Worm (Caenorhabditis elegans): ENCODE measurements around the gene F57B9.3.

The F57B9.3 gene

ce11 chrIII:6958674-6959241 lies 19.1 kb downstream of the F57B9.3 start (continued):
- TF ChIP-seq Y48G9A.11 (GFP tag; IDR thresholded peaks at IDR 0.05): 0 out of 2 replicates have a peak, but pooled peaks have one; percentile 39
- TF ChIP-seq ZK337.2 (GFP tag; IDR thresholded peaks at IDR 0.05): no peak
- no peak for TF ChIP-seq nhr-42 (GFP tag; IDR thresholded peaks at IDR 0.05)
- no peak for TF ChIP-seq nhr-111 (GFP tag; optimal IDR thresholded peaks at IDR 0.05)
- no peak for TF ChIP-seq aly-2 (tag; optimal IDR thresholded peaks at IDR 0.05)
- TF ChIP-seq nhr-25 (tag; optimal IDR thresholded peaks at IDR 0.05; ENCODE audit: borderline replicate concordance, insufficient read depth): no peak
- no peak for TF ChIP-seq nhr-76 (tag; optimal IDR thresholded peaks at IDR 0.05)
- no peak for TF ChIP-seq cey-2 (tag; optimal IDR thresholded peaks at IDR 0.05; ENCODE audit: borderline replicate concordance, insufficient read depth)
- TF ChIP-seq jun-1 (tag; optimal IDR thresholded peaks at IDR 0.05): no peak
- peak; percentile 53; the same call in 1 of the 2 replicates for TF ChIP-seq pha-4 (GFP tag; IDR thresholded peaks at IDR 0.05)
- TF ChIP-seq pha-4 (tag; optimal IDR thresholded peaks at IDR 0.05): no peak
- no peak for TF ChIP-seq gei-8 (GFP tag; optimal IDR thresholded peaks at IDR 0.05)
- TF ChIP-seq sdz-12 (GFP tag; optimal IDR thresholded peaks at IDR 0.05): no peak
- no peak for TF ChIP-seq dve-1 (tag; optimal IDR thresholded peaks at IDR 0.05; ENCODE audit: insufficient read depth)
- no peak for TF ChIP-seq T20F7.1 (GFP tag; optimal IDR thresholded peaks at IDR 0.05)
- peak; percentile 37 for TF ChIP-seq mep-1 (tag; optimal IDR thresholded peaks at IDR 0.05)
- TF ChIP-seq mes-2 (tag; optimal IDR thresholded peaks at IDR 0.05; ENCODE audit: poor library complexity, severe bottlenecking): no peak
- TF ChIP-seq ceh-32 (tag; optimal IDR thresholded peaks at IDR 0.05; ENCODE audit: poor library complexity): no peak
- no peak for TF ChIP-seq nhr-11 (tag; optimal IDR thresholded peaks at IDR 0.05)
- no peak for TF ChIP-seq lin-1 (GFP tag; IDR thresholded peaks at IDR 0.05)
- TF ChIP-seq arid-1 (GFP tag; conservative IDR thresholded peaks at IDR 0.05): peak; percentile 37; the same call in 1 of the 2 replicates
- no peak for TF ChIP-seq zfp-3 (GFP tag; conservative IDR thresholded peaks at IDR 0.05)
- TF ChIP-seq F49E8.2 (tag; optimal IDR thresholded peaks at IDR 0.05; ENCODE audit: borderline replicate concordance): peak; percentile 43
- TF ChIP-seq ces-1 (GFP tag; optimal IDR thresholded peaks at IDR 0.05): no peak
- peak; percentile 3 for TF ChIP-seq lin-13 (GFP tag; optimal IDR thresholded peaks at IDR 0.05)
- TF ChIP-seq zag-1 (tag; optimal IDR thresholded peaks at IDR 0.05): no peak
- TF ChIP-seq dmd-6 (GFP tag; IDR thresholded peaks at IDR 0.05): no peak
- no peak for TF ChIP-seq hmg-1.1 (GFP tag; IDR thresholded peaks at IDR 0.05)
- TF ChIP-seq lim-7 (GFP tag; IDR thresholded peaks at IDR 0.05): no peak
- no peak for TF ChIP-seq fos-1 (tag; optimal IDR thresholded peaks at IDR 0.05)
- no peak for TF ChIP-seq nhr-237 (tag; optimal IDR thresholded peaks at IDR 0.05)

DNA sequence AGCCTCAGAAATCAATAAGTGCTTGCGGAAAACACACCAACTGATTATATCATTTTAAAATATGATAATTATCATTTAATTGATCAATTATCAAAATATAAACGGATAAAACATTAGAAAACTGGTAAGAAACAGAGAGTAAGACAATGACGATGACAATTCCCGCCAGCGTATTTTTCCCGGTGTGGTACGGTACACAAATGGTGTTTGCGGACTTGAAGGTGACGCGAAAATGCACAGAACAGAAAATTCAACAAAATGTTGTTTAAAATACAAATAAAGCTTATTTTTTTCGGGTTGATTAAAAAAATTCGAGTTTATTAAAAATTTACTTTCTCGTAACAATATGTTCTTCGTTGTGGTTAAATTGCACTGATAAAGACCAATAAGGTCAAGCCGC lies 21.5 kb downstream of the F57B9.3 start:
- TF ChIP-seq tag-97 (GFP tag; IDR thresholded peaks at IDR 0.05): no peak
- TF ChIP-seq tra-1 (GFP tag; IDR thresholded peaks at IDR 0.05): no peak
- TF ChIP-seq mxl-3 (GFP tag; optimal IDR thresholded peaks at IDR 0.05): no peak
- no peak for TF ChIP-seq nhr-11 (tag; optimal IDR thresholded peaks at IDR 0.05)
- peak; percentile 63; the same call in 1 of the 2 replicates for TF ChIP-seq Y48G9A.11 (GFP tag; IDR thresholded peaks at IDR 0.05)
- TF ChIP-seq vab-7 (GFP tag; IDR thresholded peaks at IDR 0.05): no peak
- no peak for TF ChIP-seq nhr-6 (tag; optimal IDR thresholded peaks at IDR 0.05)
- TF ChIP-seq F37D6.2 (tag; optimal IDR thresholded peaks at IDR 0.05): no peak
- TF ChIP-seq nhr-28 (tag; optimal IDR thresholded peaks at IDR 0.05): no peak
- peak; percentile 57 to 98 for TF ChIP-seq lsy-2 (tag; optimal IDR thresholded peaks at IDR 0.05)
- no peak for TF ChIP-seq ztf-11 (tag; optimal IDR thresholded peaks at IDR 0.05)
- TF ChIP-seq zip-11 (GFP tag; IDR thresholded peaks at IDR 0.05): no peak
- no peak for TF ChIP-seq ceh-44 (GFP tag; IDR thresholded peaks at IDR 0.05)
- peak; percentile 56 for TF ChIP-seq lin-38 (GFP tag; IDR thresholded peaks at IDR 0.05)
- no peak for TF ChIP-seq sdz-12 (GFP tag; optimal IDR thresholded peaks at IDR 0.05)
- TF ChIP-seq ZK546.5 (tag; optimal IDR thresholded peaks at IDR 0.05): no peak
- no peak for TF ChIP-seq daf-12 (tag; optimal IDR thresholded peaks at IDR 0.05)
- TF ChIP-seq ceh-20 (GFP tag; IDR thresholded peaks at IDR 0.05): no peak
- TF ChIP-seq ZK337.2 (GFP tag; IDR thresholded peaks at IDR 0.05): no peak
- no peak for TF ChIP-seq ces-1 (GFP tag; optimal IDR thresholded peaks at IDR 0.05)
- TF ChIP-seq attf-4 (tag; optimal IDR thresholded peaks at IDR 0.05): no peak
- TF ChIP-seq pha-4 (GFP tag; IDR thresholded peaks at IDR 0.05): no peak
- TF ChIP-seq pha-4 (tag; optimal IDR thresholded peaks at IDR 0.05): no peak
- TF ChIP-seq madf-5 (GFP tag; IDR thresholded peaks at IDR 0.05): no peak
- no peak for TF ChIP-seq php-3 (GFP tag; IDR thresholded peaks at IDR 0.05)
- TF ChIP-seq F49E8.2 (tag; optimal IDR thresholded peaks at IDR 0.05; ENCODE audit: borderline replicate concordance): no peak
